Fruit fly (Drosophila melanogaster): ENCODE measurements around the gene RpS14b.

The RpS14b gene

DNA sequence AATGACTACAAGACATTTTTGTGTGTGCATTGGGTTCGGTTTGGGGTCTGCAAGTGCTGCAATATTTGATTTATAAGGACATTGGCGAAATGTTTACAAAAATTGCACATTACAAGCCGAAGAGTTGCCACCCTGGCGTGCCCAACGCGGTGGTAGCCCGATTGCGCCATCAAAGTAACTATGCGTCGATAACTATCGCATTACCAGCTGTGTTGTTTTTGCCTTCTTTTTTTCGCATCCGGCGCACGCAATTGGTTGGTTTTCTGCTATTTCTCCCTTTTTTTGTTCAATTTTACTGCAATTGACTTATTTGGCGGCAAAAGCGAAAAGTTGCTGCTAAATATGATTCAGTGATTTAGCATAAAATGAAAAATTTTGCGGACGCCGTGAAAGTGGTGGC, at the start of gene RpS14b (continued):
- TF ChIP-seq zen (tag; optimal IDR thresholded peaks at IDR 0.05) (peak; percentile 25), CG8388 (GFP tag; optimal IDR thresholded peaks at IDR 0.05) (no peak), Mrtf (GFP tag; IDR thresholded peaks at IDR 0.05) (0 out of 3 replicates have a peak, but pooled peaks have one; percentile 43), nom (GFP tag; optimal IDR thresholded peaks at IDR 0.05) (peak; percentile 73), trem (tag; optimal IDR thresholded peaks at IDR 0.05) (peak; percentile 51), CG30403 (GFP tag; optimal IDR thresholded peaks at IDR 0.05) (peak; percentile 48), otp (GFP tag; IDR thresholded peaks at IDR 0.05) (peak; percentile 68; the same call in 2 of the 3 replicates), YL-1 (GFP tag; optimal IDR thresholded peaks at IDR 0.05) (peak; percentile 90), pho (GFP tag; optimal IDR thresholded peaks at IDR 0.05) (peak; percentile 53), Atf-2 (GFP tag; optimal IDR thresholded peaks at IDR 0.05) (no peak), CG6765 (GFP tag; optimal IDR thresholded peaks at IDR 0.05) (peak; percentile 75), CG31365 (tag; optimal IDR thresholded peaks at IDR 0.05) (peak; percentile 41), CG14441 (GFP tag; IDR thresholded peaks at IDR 0.05) (peak; percentile 64), CG8924 (tag; optimal IDR thresholded peaks at IDR 0.05) (no peak), CG17829 (tag; optimal IDR thresholded peaks at IDR 0.05) (peak; percentile 24), CG15269 (tag; optimal IDR thresholded peaks at IDR 0.05) (peak; percentile 61), lbe (GFP tag; optimal IDR thresholded peaks at IDR 0.05) (peak; percentile 33), sug (tag; optimal IDR thresholded peaks at IDR 0.05) (peak; percentile 65), Nf-YC (tag; optimal IDR thresholded peaks at IDR 0.05) (peak; percentile 69), CG6654 (GFP tag; optimal IDR thresholded peaks at IDR 0.05) (no peak), CG34376 (GFP tag; optimal IDR thresholded peaks at IDR 0.05) (peak; percentile 79), CG33557 (GFP tag; optimal IDR thresholded peaks at IDR 0.05) (peak; percentile 21), HLH54F (GFP tag; optimal IDR thresholded peaks at IDR 0.05) (peak; percentile 45), CG9932 (GFP tag; IDR thresholded peaks at IDR 0.05) (peak; percentile 69), Hsf (GFP tag; optimal IDR thresholded peaks at IDR 0.05) (peak; percentile 70), Dbx (GFP tag; IDR thresholded peaks at IDR 0.05) (peak; percentile 68), yki (optimal IDR thresholded peaks at IDR 0.05) (no peak), gt (GFP tag; IDR thresholded peaks at IDR 0.05) (no peak), CG15011 (GFP tag; optimal IDR thresholded peaks at IDR 0.05) (peak; percentile 31), dmrt11E (tag; optimal IDR thresholded peaks at IDR 0.05) (peak; percentile 44), CG34422 (GFP tag; IDR thresholded peaks at IDR 0.05) (peak; percentile 86), fd3F (GFP tag; optimal IDR thresholded peaks at IDR 0.05) (peak; percentile 22), CG14965 (GFP tag; optimal IDR thresholded peaks at IDR 0.05; ENCODE audit: borderline replicate concordance) (no peak), CG17186 (GFP tag; optimal IDR thresholded peaks at IDR 0.05) (peak; percentile 90), NK7.1 (GFP tag; optimal IDR thresholded peaks at IDR 0.05) (peak; percentile 43), CG10147 (GFP tag; optimal IDR thresholded peaks at IDR 0.05) (no peak), chif (GFP tag; optimal IDR thresholded peaks at IDR 0.05) (peak; percentile 5 to 52), zfh2 (GFP tag; optimal IDR thresholded peaks at IDR 0.05) (peak; percentile 60), ab (GFP tag; optimal IDR thresholded peaks at IDR 0.05) (peak; percentile 3), hth (optimal IDR thresholded peaks at IDR 0.05) (no peak), abd-A (tag; optimal IDR thresholded peaks at IDR 0.05) (no peak), sima (GFP tag; optimal IDR thresholded peaks at IDR 0.05) (no peak), CG10267 (tag; optimal IDR thresholded peaks at IDR 0.05) (peak; percentile 40), ssp (GFP tag; IDR thresholded peaks at IDR 0.05) (peak; percentile 58), Optix (GFP tag; IDR thresholded peaks at IDR 0.05) (0 out of 3 replicates have a peak, but pooled peaks have one; percentile 40), lilli (GFP tag; optimal IDR thresholded peaks at IDR 0.05) (peak; percentile 59), Mad (GFP tag; optimal IDR thresholded peaks at IDR 0.05) (peak; percentile 36), eve (GFP tag; optimal IDR thresholded peaks at IDR 0.05) (no peak), gsb-n (tag; optimal IDR thresholded peaks at IDR 0.05) (peak; percentile 10), CG18476 (GFP tag; optimal IDR thresholded peaks at IDR 0.05) (peak; percentile 18), dysf (GFP tag; IDR thresholded peaks at IDR 0.05) (peak; percentile 65; the same call in 2 of the 3 replicates), Fer3 (tag; optimal IDR thresholded peaks at IDR 0.05) (peak; percentile 58)
